Fruit fly (Drosophila melanogaster) whole organism, prepupa: ENCODE measurements around the gene Phs.

Experiments used
- CG16779 ChIP-seq: fragments of 200-800 bp; sonication (Bioruptor generic); optimal IDR thresholded peaks from 3 replicates; lab custom pipeline; 2017; ENCODE audit warnings: missing biosample characterization, mild to moderate bottlenecking, missing genetic modification characterization
- CG8119 ChIP-seq: fragments of 200-800 bp; sonication (Bioruptor generic); IDR thresholded peaks from 3 replicates; pipeline ENCODE4 v1.3.6; 2022; ENCODE audit warnings: missing biosample characterization, missing genetic modification characterization
- Sox102F ChIP-seq: fragments of 200-800 bp; sonication (Bioruptor generic); optimal IDR thresholded peaks from 2 replicates; lab custom pipeline; 2016; ENCODE audit warnings: missing biosample characterization, mild to moderate bottlenecking, missing genetic modification characterization
- cyc ChIP-seq: fragments of 200-800 bp; sonication (Bioruptor generic); optimal IDR thresholded peaks from 3 replicates; lab custom pipeline; 2016; ENCODE audit warnings: missing biosample characterization, missing genetic modification characterization
- fd59A ChIP-seq: fragments of 200-800 bp; sonication (Bioruptor generic); optimal IDR thresholded peaks from 2 replicates; lab custom pipeline; 2017; ENCODE audit warnings: missing biosample characterization, mild to moderate bottlenecking, missing genetic modification characterization, missing genetic modification reagents

- TF ChIP-seq fd59A (GFP tag; lab: Kevin White, UChicago) (no peak), CG8119 (GFP tag; lab: Robert Waterston, UW) (no peak), Sox102F (GFP tag; lab: Kevin White, UChicago) (no peak), cyc (no peak), CG16779 (tag; lab: Kevin White, UChicago) (no peak)
Observed at dm6 chr3L:15595980-15596379, 23.7 kb upstream of the Phs start.
